Fruit fly (Drosophila melanogaster) whole organism, embryonic: ENCODE results near the gene SecCl.

Experiments
- Bgb ChIP-seq: fragments of 200-800 bp; sonication (Bioruptor generic); IDR thresholded peaks from 2 replicates; pipeline ENCODE4 v1.3.6; 2022; ENCODE audit warnings: missing biosample characterization, missing genetic modification characterization; ENCODE audit not compliant: partially characterized antibody
- CG10543 ChIP-seq: fragments of 200-800 bp; sonication (Bioruptor generic); optimal IDR thresholded peaks from 3 replicates; lab custom pipeline; 2017; ENCODE audit warnings: missing biosample characterization, mild to moderate bottlenecking, missing genetic modification characterization, moderate library complexity
- CG12769 ChIP-seq: fragments of 200-800 bp; sonication (Bioruptor generic); optimal IDR thresholded peaks from 2 replicates; lab custom pipeline; 2019; ENCODE audit warnings: missing biosample characterization, mild to moderate bottlenecking, missing genetic modification characterization, moderate library complexity
- CG13894 ChIP-seq: fragments of 200-800 bp; sonication (Bioruptor generic); optimal IDR thresholded peaks from 3 replicates; lab custom pipeline; 2018; ENCODE audit warnings: missing biosample characterization, mild to moderate bottlenecking, missing genetic modification characterization, moderate library complexity
- CG14050 ChIP-seq: fragments of 200-800 bp; sonication (Bioruptor generic); IDR thresholded peaks from 3 replicates; pipeline ENCODE4 v1.3.6; 2022; ENCODE audit warnings: missing biosample characterization, missing genetic modification characterization
- CG15696 ChIP-seq: fragments of 200-800 bp; sonication (Bioruptor generic); optimal IDR thresholded peaks from 2 replicates; lab custom pipeline; 2019; ENCODE audit warnings: missing biosample characterization, mild to moderate bottlenecking, missing genetic modification characterization, moderate library complexity
- CG16863 ChIP-seq: fragments of 200-800 bp; sonication (Bioruptor generic); optimal IDR thresholded peaks from 3 replicates; lab custom pipeline; 2016; ENCODE audit warnings: missing biosample characterization, missing genetic modification characterization
- CG17361 ChIP-seq: fragments of 200-800 bp; sonication (Bioruptor generic); IDR thresholded peaks from 3 replicates; pipeline ENCODE4 v1.3.6; 2022; ENCODE audit warnings: missing biosample characterization, missing genetic modification characterization
- CG18011 ChIP-seq: fragments of 200-800 bp; sonication (Bioruptor generic); optimal IDR thresholded peaks from 2 replicates; lab custom pipeline; 2017; ENCODE audit warnings: missing biosample characterization, missing genetic modification characterization, mild to moderate bottlenecking, moderate library complexity, missing genotype
- CG2875 ChIP-seq: fragments of 200-800 bp; sonication (Bioruptor generic); optimal IDR thresholded peaks from 2 replicates; lab custom pipeline; 2017; ENCODE audit warnings: missing biosample characterization, mild to moderate bottlenecking, missing genetic modification characterization, missing genetic modification reagents
- CG31224 ChIP-seq: fragments of 200-800 bp; sonication (Bioruptor generic); IDR thresholded peaks from 2 replicates; pipeline ENCODE4 v1.3.6; 2022; ENCODE audit warnings: missing biosample characterization, missing genetic modification characterization
- CG3281 ChIP-seq: fragments of 200-800 bp; sonication (Bioruptor generic); optimal IDR thresholded peaks from 3 replicates; lab custom pipeline; 2017; ENCODE audit warnings: missing biosample characterization, mild to moderate bottlenecking, missing genetic modification characterization
- CG34376 ChIP-seq: fragments of 200-800 bp; sonication (Bioruptor generic); optimal IDR thresholded peaks from 2 replicates; lab custom pipeline; 2018; ENCODE audit warnings: missing biosample characterization, mild to moderate bottlenecking, missing genetic modification characterization
- CG4617 ChIP-seq: fragments of 200-800 bp; sonication (Bioruptor generic); optimal IDR thresholded peaks from 3 replicates; lab custom pipeline; 2016; ENCODE audit warnings: missing biosample characterization, missing genetic modification characterization, borderline replicate concordance
- CG5180 ChIP-seq: fragments of 200-800 bp; sonication (Bioruptor generic); optimal IDR thresholded peaks from 3 replicates; lab custom pipeline; 2017; ENCODE audit warnings: missing biosample characterization, missing genetic modification characterization, mild to moderate bottlenecking, moderate library complexity, missing genetic modification reagents
- CG6791 ChIP-seq: fragments of 200-800 bp; sonication (Bioruptor generic); IDR thresholded peaks from 3 replicates; pipeline ENCODE4 v1.3.6; 2022; ENCODE audit warnings: missing biosample characterization, missing genetic modification characterization; ENCODE audit not compliant: partially characterized antibody
- CG6854 ChIP-seq: fragments of 200-800 bp; sonication (Bioruptor generic); optimal IDR thresholded peaks from 3 replicates; lab custom pipeline; 2017; ENCODE audit warnings: missing biosample characterization, mild to moderate bottlenecking, missing genetic modification characterization
- CG8290 ChIP-seq, 3 experiments: fragments of 200-800 bp; sonication (Bioruptor generic); optimal IDR thresholded peaks; 2 replicates each; lab custom pipeline; 2016 to 2019; ENCODE audit warnings: missing biosample characterization in 3 of 3, missing genetic modification characterization in 3 of 3, mild to moderate bottlenecking in 2 of 3, moderate library complexity in 1 of 3
- CG9215 ChIP-seq: fragments of 200-800 bp; sonication (Bioruptor generic); IDR thresholded peaks from 2 replicates; pipeline ENCODE4 v1.3.6; 2022; ENCODE audit warnings: missing biosample characterization, missing genetic modification characterization
- CG9817 ChIP-seq: fragments of 200-800 bp; sonication (Bioruptor generic); optimal IDR thresholded peaks from 2 replicates; lab custom pipeline; 2018; ENCODE audit warnings: missing biosample characterization, mild to moderate bottlenecking, missing genetic modification characterization, moderate library complexity
- CHES-1-like ChIP-seq: fragments of 200-800 bp; sonication (Bioruptor generic); optimal IDR thresholded peaks from 2 replicates; lab custom pipeline; 2016; ENCODE audit warnings: missing biosample characterization, missing genetic modification characterization
- CTCF ChIP-seq: fragments of 200-800 bp; sonication (Bioruptor generic); optimal IDR thresholded peaks from 2 replicates; lab custom pipeline; 2017; ENCODE audit warnings: missing biosample characterization, mild to moderate bottlenecking, missing genetic modification characterization, moderate library complexity
- D19A ChIP-seq: fragments of 200-800 bp; optimal IDR thresholded peaks from 3 replicates; lab custom pipeline; 2019; ENCODE audit warnings: missing biosample characterization, mild to moderate bottlenecking, missing genetic modification characterization, moderate library complexity
- Deaf1 ChIP-seq: fragments of 200-800 bp; optimal IDR thresholded peaks from 3 replicates; lab custom pipeline; 2019; ENCODE audit warnings: missing biosample characterization, mild to moderate bottlenecking, missing genetic modification characterization, moderate library complexity
- Dip2 ChIP-seq: fragments of 200-800 bp; sonication (Bioruptor generic); IDR thresholded peaks from 2 replicates; pipeline ENCODE4 v1.3.6; 2022; ENCODE audit warnings: missing biosample characterization, missing genetic modification characterization
- ERR ChIP-seq: fragments of 200-800 bp; sonication (Bioruptor generic); optimal IDR thresholded peaks from 2 replicates; lab custom pipeline; 2016; ENCODE audit warnings: missing biosample characterization, missing genetic modification characterization
- Med ChIP-seq: fragments of 200-800 bp; sonication (Bioruptor generic); peaks from one replicate; lab custom pipeline; 2016; ENCODE audit warnings: missing biosample characterization, missing genetic modification characterization, mild to moderate bottlenecking, inconsistent platforms, moderate library complexity
- Optix ChIP-seq: fragments of 200-800 bp; sonication (Bioruptor generic); IDR thresholded peaks from 3 replicates; pipeline ENCODE4 v1.3.6; 2022; ENCODE audit warnings: missing biosample characterization, missing genetic modification characterization
- Pdp1 ChIP-seq, 2 experiments: fragments of 200-800 bp; sonication (Bioruptor generic); optimal IDR thresholded peaks; 3 replicates each; lab custom pipeline; 2016; ENCODE audit warnings: missing biosample characterization in 2 of 2, missing genetic modification characterization in 2 of 2, mild to moderate bottlenecking in 1 of 2, moderate library complexity in 1 of 2
- Trl ChIP-seq, 3 experiments: fragments of >200 bp in 2 of 3; fragments of 200-800 bp in 1 of 3; sonication (Bioruptor generic) in 1 of 3; optimal IDR thresholded peaks; 2 replicates in 1 of 3; 3 replicates in 2 of 3; lab custom pipeline; 2016 to 2017; ENCODE audit warnings: missing biosample characterization in 1 of 3, missing genetic modification characterization in 1 of 3
- Usf ChIP-seq: fragments of 200-800 bp; sonication (Bioruptor generic); optimal IDR thresholded peaks from 2 replicates; lab custom pipeline; 2017; ENCODE audit warnings: missing genotype, missing biosample characterization, missing genetic modification characterization
- abd-A ChIP-seq: fragments of 200-800 bp; sonication (Bioruptor generic); optimal IDR thresholded peaks from 3 replicates; lab custom pipeline; 2019; ENCODE audit warnings: missing biosample characterization, mild to moderate bottlenecking, missing genetic modification characterization, moderate library complexity
- ash1 ChIP-seq: fragments of 200-800 bp; sonication (Bioruptor generic); optimal IDR thresholded peaks from 2 replicates; lab custom pipeline; 2018; ENCODE audit warnings: missing biosample characterization, mild to moderate bottlenecking, missing genetic modification characterization
- bsh ChIP-seq, 2 experiments: fragments of 200-800 bp; sonication (Bioruptor generic); optimal IDR thresholded peaks; 2 replicates each; lab custom pipeline; 2017 to 2018; ENCODE audit warnings: mild to moderate bottlenecking in 2 of 2, missing biosample characterization in 2 of 2, missing genetic modification characterization in 2 of 2, moderate library complexity in 1 of 2
- corto ChIP-seq: fragments of 200-800 bp; sonication (Bioruptor generic); optimal IDR thresholded peaks from 2 replicates; lab custom pipeline; 2016; ENCODE audit warnings: missing biosample characterization, mild to moderate bottlenecking, missing genetic modification characterization, moderate library complexity
- emc ChIP-seq: fragments of 200-800 bp; sonication (Bioruptor generic); optimal IDR thresholded peaks from 2 replicates; lab custom pipeline; 2016; ENCODE audit warnings: missing biosample characterization, missing genetic modification characterization
- fu2 ChIP-seq: fragments of 200-800 bp; sonication (Bioruptor generic); optimal IDR thresholded peaks from 2 replicates; lab custom pipeline; 2016; ENCODE audit warnings: missing biosample characterization, missing genetic modification characterization
- gcm2 ChIP-seq: fragments of 200-800 bp; sonication (Bioruptor generic); optimal IDR thresholded peaks from 2 replicates; lab custom pipeline; 2016; ENCODE audit warnings: missing biosample characterization, missing genetic modification characterization
- klu ChIP-seq: fragments of 200-800 bp; sonication (Bioruptor generic); IDR thresholded peaks from 2 replicates; pipeline ENCODE4 v1.3.6; 2022; ENCODE audit warnings: missing biosample characterization, missing genetic modification characterization
- mam ChIP-seq: fragments of 200-800 bp; sonication (Bioruptor generic); optimal IDR thresholded peaks from 3 replicates; lab custom pipeline; 2016; ENCODE audit warnings: missing biosample characterization, missing genetic modification characterization
- nerfin-1 ChIP-seq: fragments of 200-800 bp; sonication (Bioruptor generic); optimal IDR thresholded peaks from 3 replicates; lab custom pipeline; 2019; ENCODE audit warnings: missing biosample characterization, mild to moderate bottlenecking, missing genetic modification characterization, moderate library complexity
- odd ChIP-seq: fragments of 200-800 bp; sonication (Bioruptor generic); optimal IDR thresholded peaks from 2 replicates; lab custom pipeline; 2017; ENCODE audit warnings: missing biosample characterization, mild to moderate bottlenecking, missing genetic modification characterization
- ranshi ChIP-seq: fragments of 200-800 bp; sonication (Bioruptor generic); IDR thresholded peaks from 2 replicates; pipeline ENCODE4 v1.3.6; 2022; ENCODE audit warnings: missing biosample characterization, missing genetic modification characterization
- rib ChIP-seq: fragments of 200-800 bp; sonication (Bioruptor generic); IDR thresholded peaks from 2 replicates; pipeline ENCODE4 v1.3.6; 2022; ENCODE audit warnings: missing biosample characterization, missing genetic modification characterization
- scrt ChIP-seq: fragments of 200-800 bp; sonication (Bioruptor generic); optimal IDR thresholded peaks from 2 replicates; lab custom pipeline; 2018; ENCODE audit warnings: missing biosample characterization, mild to moderate bottlenecking, missing genetic modification characterization, moderate library complexity
- sens ChIP-seq: fragments of 200-800 bp; sonication (Bioruptor generic); peaks from one replicate; lab custom pipeline; 2016; ENCODE audit warnings: missing biosample characterization, missing genetic modification characterization
- sens-2 ChIP-seq: fragments of 200-800 bp; sonication (Bioruptor generic); IDR thresholded peaks from 2 replicates; pipeline ENCODE4 v1.3.6; 2022; ENCODE audit warnings: missing biosample characterization, missing genetic modification characterization
- seq ChIP-seq: fragments of 200-800 bp; sonication (Bioruptor generic); IDR thresholded peaks from 2 replicates; pipeline ENCODE4 v1.3.6; 2022; ENCODE audit warnings: missing biosample characterization, missing genetic modification characterization
- vnd ChIP-seq: fragments of 200-800 bp; sonication (Bioruptor generic); IDR thresholded peaks from 3 replicates; pipeline ENCODE4 v1.3.6; 2022; ENCODE audit warnings: missing biosample characterization, missing genetic modification characterization; ENCODE audit not compliant: partially characterized antibody
- zfh1 ChIP-seq: fragments of 200-800 bp; sonication (Bioruptor generic); IDR thresholded peaks from 3 replicates; pipeline ENCODE4 v1.3.6; 2022; ENCODE audit warnings: missing biosample characterization, missing genetic modification characterization

The SecCl gene

dm6 chr3L:17438872-17439495 is 30.9 kb upstream of the SecCl start, which contains the start of gene CG18265 (continued):
- TF ChIP-seq vnd (GFP tag; lab: Robert Waterston, UW), result 0 out of 3 replicates have a peak, but pooled peaks have one; percentile 12
- TF ChIP-seq CG8290 (GFP tag; optimal IDR thresholded peaks at IDR 0.05; lab: Kevin White, UChicago), result no peak
- peak in 1 of 2 experiments; percentile 5 for TF ChIP-seq CG8290 (tag; optimal IDR thresholded peaks at IDR 0.05; lab: Kevin White, UChicago)
- peak; percentile 49 for TF ChIP-seq nerfin-1 (tag; lab: Kevin White, UChicago)
- TF ChIP-seq CTCF (GFP tag; lab: Kevin White, UChicago), result no peak
- no peak for TF ChIP-seq CG31224 (GFP tag; lab: Robert Waterston, UW)
- TF ChIP-seq Pdp1 (GFP tag; optimal IDR thresholded peaks at IDR 0.05; lab: Kevin White, UChicago), result no peak
- TF ChIP-seq seq (GFP tag; lab: Robert Waterston, UW), result peak; percentile 37; the same call in 1 of the 2 replicates
- no peak for TF ChIP-seq CG4617
- peak; percentile 91 for TF ChIP-seq scrt (GFP tag; lab: Kevin White, UChicago)
- TF ChIP-seq D19A (tag; lab: Kevin White, UChicago), result no peak
- TF ChIP-seq abd-A (tag; lab: Kevin White, UChicago), result peak; percentile 76
- TF ChIP-seq CG15696 (tag; lab: Kevin White, UChicago), result no peak
- no peak for TF ChIP-seq Optix (GFP tag; lab: Robert Waterston, UW)
- no peak for TF ChIP-seq sens-2 (GFP tag; lab: Robert Waterston, UW)
- TF ChIP-seq Med, result peak; percentile 2
- no peak for TF ChIP-seq CHES-1-like (GFP tag; lab: Kevin White, UChicago)
- peak; percentile 36 to 52 for TF ChIP-seq Trl (optimal IDR thresholded peaks at IDR 0.05; lab: Kevin White, UChicago)
- no peak for TF ChIP-seq Trl (GFP tag; optimal IDR thresholded peaks at IDR 0.05; lab: Kevin White, UChicago)
- TF ChIP-seq CG2875 (GFP tag; lab: Kevin White, UChicago), result no peak
- TF ChIP-seq odd (GFP tag; lab: Kevin White, UChicago), result no peak
- TF ChIP-seq klu (GFP tag; lab: Robert Waterston, UW), result no peak
- no peak for TF ChIP-seq gcm2 (GFP tag; lab: Kevin White, UChicago)
- no peak for TF ChIP-seq corto (GFP tag; lab: Kevin White, UChicago)
- no peak for TF ChIP-seq CG34376
- no peak for TF ChIP-seq Dip2 (GFP tag; lab: Robert Waterston, UW)
- no peak for TF ChIP-seq rib
- peak; percentile 71 for TF ChIP-seq CG17361 (GFP tag; lab: Robert Waterston, UW)
- no peak for TF ChIP-seq Usf
- TF ChIP-seq CG5180 (GFP tag; lab: Kevin White, UChicago), result peak; percentile 11
- TF ChIP-seq Deaf1, result peak; percentile 49
- no peak for TF ChIP-seq emc
- TF ChIP-seq CG3281 (GFP tag; lab: Kevin White, UChicago), result no peak
- TF ChIP-seq CG9215 (GFP tag; lab: Robert Waterston, UW), result no peak
- TF ChIP-seq fu2 (GFP tag; lab: Kevin White, UChicago), result no peak
- TF ChIP-seq mam (GFP tag; lab: Kevin White, UChicago), result no peak
- no peak for TF ChIP-seq CG6791
- TF ChIP-seq ERR (GFP tag; lab: Kevin White, UChicago), result no peak

DNA sequence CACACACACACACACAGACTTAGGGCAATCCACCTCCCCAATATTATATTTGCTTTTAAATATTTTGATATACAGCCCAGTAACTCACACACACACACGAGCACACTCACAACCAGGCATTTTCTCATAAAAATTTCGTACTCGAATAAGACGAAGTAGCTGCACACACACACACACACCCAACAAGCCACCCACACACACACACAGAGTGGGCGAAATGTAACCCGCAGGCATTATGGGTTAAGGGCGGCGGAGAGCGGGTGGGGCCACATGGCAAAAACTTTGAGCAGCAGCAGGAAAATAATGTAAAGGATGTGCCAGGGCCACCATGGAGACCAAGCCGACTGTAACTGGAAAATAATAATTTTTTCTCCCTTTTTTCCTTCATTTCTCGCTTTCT is 28.3 kb upstream of the SecCl start:
- no peak for TF ChIP-seq scrt (GFP tag; lab: Kevin White, UChicago)
- no peak for TF ChIP-seq CG6854
- TF ChIP-seq Bgb, result no peak
- peak; percentile 16 for TF ChIP-seq Med
- peak; percentile 23 for TF ChIP-seq sens (GFP tag; lab: Kevin White, UChicago)
- TF ChIP-seq CG13894 (tag; lab: Kevin White, UChicago), result peak; percentile 16
- TF ChIP-seq CG14050, result no peak
- 0 out of 2 replicates have a peak, but pooled peaks have one; percentile 10 for TF ChIP-seq ranshi
- TF ChIP-seq CG10543 (GFP tag; lab: Kevin White, UChicago), result peak; percentile 9
- TF ChIP-seq CG12769 (tag; lab: Kevin White, UChicago), result no peak
- no peak for TF ChIP-seq ash1 (GFP tag; lab: Kevin White, UChicago)
- TF ChIP-seq bsh (GFP tag; optimal IDR thresholded peaks at IDR 0.05; lab: Kevin White, UChicago), result no peak
- no peak for TF ChIP-seq CG9817 (tag; lab: Kevin White, UChicago)
- no peak for TF ChIP-seq vnd (GFP tag; lab: Robert Waterston, UW)
- no peak for TF ChIP-seq CG16863 (GFP tag; lab: Kevin White, UChicago)
- TF ChIP-seq zfh1 (GFP tag; lab: Robert Waterston, UW), result no peak
- TF ChIP-seq CG18011, result no peak
